Worm (Caenorhabditis elegans) whole organism, young adult: ENCODE measurements around the gene spp-30.

Experiments used
- B0035.1 ChIP-seq: sonication (generic microtip); optimal IDR thresholded peaks from 2 replicates; lab custom pipeline; 2016; ENCODE audit warnings: missing genetic modification characterization, mild to moderate bottlenecking, missing compliant biosample characterization, missing genotype, missing genetic modification reagents
- sea-2 ChIP-seq: fragments of 200-800 bp; sonication (Bioruptor generic); IDR thresholded peaks from 2 replicates; pipeline ENCODE4 v1.3.6; 2022; ENCODE audit warnings: missing genetic modification characterization, missing compliant biosample characterization
- ztf-18 ChIP-seq: sonication (generic microtip); optimal IDR thresholded peaks from 2 replicates; lab custom pipeline; 2016; ENCODE audit warnings: missing genotype, mild to moderate bottlenecking, missing genetic modification characterization, missing compliant biosample characterization

ce11 chrX:11600488-11601106 lies 27.9 kb downstream of the spp-30 start:
- TF ChIP-seq B0035.1 (tag; lab: Kevin White, UChicago) (no peak), ztf-18 (tag; lab: Kevin White, UChicago) (no peak), sea-2 (no peak)
